Worm (Caenorhabditis elegans) whole organism, midembryonic: ENCODE data around the gene W06F12.2.

Experiments used
- cog-1 ChIP-seq: sonication (generic microtip); optimal IDR thresholded peaks from 2 replicates; lab custom pipeline; 2016; ENCODE audit warnings: missing genetic modification characterization, missing compliant biosample characterization
- ztf-29 ChIP-seq: fragments of 200-800 bp; sonication (Bioruptor generic); IDR thresholded peaks from 2 replicates; pipeline ENCODE4 v1.3.6; 2022; ENCODE audit warnings: missing genetic modification reagents, missing genetic modification characterization, missing compliant biosample characterization

ce11 chrIII:13717505-13717904 lies 14.0 kb downstream of the W06F12.2 start:
- TF ChIP-seq ztf-29 (GFP tag; lab: Robert Waterston, UW) (no peak), cog-1 (no peak)
